Worm (Caenorhabditis elegans) whole organism, L4/young adult: Measurements from ENCODE around the gene srp-8.

Source experiments
- dao-5 ChIP-seq: sonication (generic microtip); optimal IDR thresholded peaks from 2 replicates; lab custom pipeline; 2016; ENCODE audit warnings: missing genotype, missing genetic modification characterization, moderate library complexity, missing compliant biosample characterization
- him-1 ChIP-seq: sonication (generic microtip); optimal IDR thresholded peaks from 2 replicates; lab custom pipeline; 2016; ENCODE audit warnings: missing genotype, missing genetic modification reagents, missing genetic modification characterization, missing compliant biosample characterization

- TF ChIP-seq him-1 (tag; lab: Kevin White, UChicago): no peak
- TF ChIP-seq dao-5 (tag; lab: Kevin White, UChicago): no peak
These were observed 38.2 kb upstream of the srp-8 start, which contains the start of gene D1014.13 for ce11 chrV:8145329-8145728.
